Fruit fly (Drosophila melanogaster): ENCODE results near the gene eg.

DNA sequence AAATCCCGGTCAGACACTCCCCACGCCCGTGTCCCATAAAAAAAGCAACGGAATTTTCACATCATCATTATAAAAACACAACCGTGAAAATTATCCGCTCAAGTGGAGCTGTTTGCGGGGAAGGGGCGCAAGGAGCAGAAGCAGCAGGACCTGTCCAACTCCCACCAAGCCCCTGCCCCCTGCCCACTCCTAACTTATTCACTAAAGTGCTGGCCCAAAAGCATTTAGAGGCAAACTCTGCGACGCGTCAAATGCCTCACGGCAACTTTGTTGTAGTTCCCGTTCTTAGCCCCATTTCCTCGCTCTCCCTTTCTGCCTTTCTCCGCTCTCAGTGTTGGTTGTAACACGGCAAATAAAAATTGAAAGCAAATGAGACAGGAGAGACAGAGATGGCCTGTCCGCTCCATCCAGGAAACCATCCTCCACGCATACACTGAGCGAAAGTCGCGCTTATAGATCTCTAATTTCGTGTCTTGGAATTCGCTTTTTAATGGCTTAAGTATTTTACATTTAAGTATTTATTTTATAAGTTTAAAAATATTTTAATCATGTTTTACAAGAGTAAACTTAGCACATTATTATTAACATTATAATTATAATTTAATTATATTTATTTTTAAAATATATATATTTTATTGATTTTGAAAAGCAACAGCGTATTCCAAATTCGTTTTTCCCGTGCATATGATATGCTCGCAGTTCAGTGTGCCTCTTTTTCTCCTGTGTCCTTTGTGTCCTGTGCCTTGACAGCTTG is 51.0 kb downstream of the eg start:
- TF ChIP-seq CG12942 (GFP tag; optimal IDR thresholded peaks at IDR 0.05) = peak; percentile 8
- no peak for TF ChIP-seq Dll (GFP tag; IDR thresholded peaks at IDR 0.05; ENCODE audit: partially characterized antibody)
- no peak for TF ChIP-seq CG7357 (GFP tag; IDR thresholded peaks at IDR 0.05)
- no peak for TF ChIP-seq CG17802 (tag; optimal IDR thresholded peaks at IDR 0.05)
- TF ChIP-seq jumu (GFP tag; optimal IDR thresholded peaks at IDR 0.05) = no peak
- no peak for TF ChIP-seq run (tag; optimal IDR thresholded peaks at IDR 0.05)
- TF ChIP-seq ash1 (GFP tag; optimal IDR thresholded peaks at IDR 0.05) = no peak
- TF ChIP-seq Hand (GFP tag; optimal IDR thresholded peaks at IDR 0.05) = peak; percentile 22

All from whole organism, embryonic.